Worm (Caenorhabditis elegans) whole organism, early embryonic: ENCODE data around the gene srz-29.

Experiments used
- ama-1 ChIP-seq: fragments of 150-350 bp; optimal IDR thresholded peaks from 2 replicates; lab custom pipeline; 2014
- ceh-13 ChIP-seq: fragments of 200-800 bp; sonication (Bioruptor generic); optimal IDR thresholded peaks from 2 replicates; lab custom pipeline; 2018; ENCODE audit warnings: mild to moderate bottlenecking, missing genetic modification characterization, missing compliant biosample characterization
- flt-1 ChIP-seq: fragments of 200-800 bp; sonication (Bioruptor generic); IDR thresholded peaks from 2 replicates; pipeline ENCODE4 v1.3.6; 2022; ENCODE audit warnings: missing genetic modification characterization, missing compliant biosample characterization
- hnd-1 ChIP-seq: sonication (generic microtip); optimal IDR thresholded peaks from 2 replicates; lab custom pipeline; 2016; ENCODE audit warnings: missing genetic modification characterization, missing compliant biosample characterization
- scrt-1 ChIP-seq: fragments of 200-800 bp; sonication (Bioruptor generic); IDR thresholded peaks from 2 replicates; pipeline ENCODE4 v1.3.6; 2022; ENCODE audit warnings: missing genetic modification characterization, missing compliant biosample characterization
- sea-1 ChIP-seq: fragments of 200-800 bp; sonication (Bioruptor generic); conservative IDR thresholded peaks from 2 replicates; pipeline ENCODE4 v1.3.6; 2022; ENCODE audit warnings: missing genetic modification characterization, missing compliant biosample characterization
- tbx-37 ChIP-seq: fragments of 200-800 bp; sonication (Bioruptor generic); conservative IDR thresholded peaks from 2 replicates; pipeline ENCODE4 v1.3.6; 2022; ENCODE audit warnings: missing genetic modification reagents, missing genetic modification characterization, missing compliant biosample characterization

- TF ChIP-seq tbx-37 (GFP tag; lab: Robert Waterston, UW) (no peak), hnd-1 (tag; lab: Kevin White, UChicago) (no peak), flt-1 (no peak), ama-1 (no peak), scrt-1 (GFP tag; lab: Robert Waterston, UW) (no peak), ceh-13 (no peak), sea-1 (GFP tag; lab: Robert Waterston, UW) (no peak)
Observed at ce11 chrIV:13689302-13689880, 43.7 kb upstream of the srz-29 start, which contains the start of gene T23G4.2.
